Worm (Caenorhabditis elegans): ENCODE results near the gene T16G1.13.

The T16G1.13 gene

ce11 chrV:12909544-12910157, 40.1 kb upstream of the T16G1.13 start, which contains the start of gene nid-1:
nid-1 (plus strand) TSS chrV:12910107.
- TF ChIP-seq gmeb-1 (tag; optimal IDR thresholded peaks at IDR 0.05) (peak; percentile 8), crh-2 (tag; optimal IDR thresholded peaks at IDR 0.05) (peak; percentile 28), fos-1 (tag; optimal IDR thresholded peaks at IDR 0.05) (peak; percentile 20), sma-9 (GFP tag; optimal IDR thresholded peaks at IDR 0.05) (peak; percentile 51), sma-9 (tag; optimal IDR thresholded peaks at IDR 0.05) (no peak), elt-3 (tag; optimal IDR thresholded peaks at IDR 0.05) (no peak), sem-4 (tag; optimal IDR thresholded peaks at IDR 0.05) (no peak)

DNA sequence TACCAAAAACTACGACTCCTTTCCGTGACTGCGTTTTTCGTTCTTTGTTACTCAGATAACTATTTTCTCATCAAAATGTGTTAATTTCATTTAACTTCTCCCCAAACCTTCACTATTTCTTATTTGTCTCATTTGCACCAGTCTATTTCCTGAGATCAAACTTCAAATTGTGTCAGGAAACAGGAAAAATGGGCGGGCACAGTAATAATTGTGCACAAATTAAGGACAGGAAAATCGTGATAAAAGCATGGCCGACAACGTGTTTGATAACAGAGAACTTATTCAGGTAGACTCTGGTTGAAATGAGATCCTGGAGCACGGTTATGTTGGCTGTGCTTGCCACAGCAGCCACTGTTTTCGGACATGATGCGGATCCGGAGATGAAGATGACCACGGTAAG, 30.0 kb upstream of the T16G1.13 start, which contains the start of gene lipl-1:
TSS of gene lipl-1 (plus strand) at position 282 of the 400 bp plus-strand sequence.
- TF ChIP-seq nhr-77 (tag; optimal IDR thresholded peaks at IDR 0.05): no peak
- no peak for TF ChIP-seq sem-4 (tag; optimal IDR thresholded peaks at IDR 0.05)
- peak; percentile 3 for TF ChIP-seq fos-1 (tag; optimal IDR thresholded peaks at IDR 0.05)

DNA sequence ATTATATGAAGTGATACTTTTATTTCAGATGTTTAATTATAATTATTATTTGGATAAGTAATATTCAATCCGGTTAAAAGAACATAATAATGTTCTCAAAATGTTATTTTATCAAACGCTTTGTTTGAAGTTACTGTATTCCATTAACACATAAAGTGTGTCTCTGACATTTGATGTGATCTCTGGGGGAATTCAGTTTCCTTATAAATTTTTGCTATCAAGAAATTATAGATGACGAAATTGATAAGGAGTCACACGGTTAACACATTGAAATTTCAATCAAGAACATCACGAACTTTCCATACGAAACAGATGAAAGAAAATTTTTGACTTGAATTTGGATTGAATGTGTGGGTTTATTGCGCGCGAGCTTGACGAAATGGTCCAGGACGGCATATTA, 28.0 kb upstream of the T16G1.13 start:
- peak; percentile 34 for TF ChIP-seq gmeb-1 (tag; optimal IDR thresholded peaks at IDR 0.05)
- TF ChIP-seq mab-5 (tag; optimal IDR thresholded peaks at IDR 0.05): no peak
- TF ChIP-seq lin-13 (GFP tag; optimal IDR thresholded peaks at IDR 0.05): no peak
- no peak for TF ChIP-seq sem-4 (tag; optimal IDR thresholded peaks at IDR 0.05)
- TF ChIP-seq nhr-77 (tag; optimal IDR thresholded peaks at IDR 0.05): no peak
- TF ChIP-seq crh-2 (tag; optimal IDR thresholded peaks at IDR 0.05): peak; percentile 43
- no peak for TF ChIP-seq lin-39 (tag; optimal IDR thresholded peaks at IDR 0.05)
- TF ChIP-seq zag-1 (tag; optimal IDR thresholded peaks at IDR 0.05): no peak
- TF ChIP-seq fos-1 (tag; optimal IDR thresholded peaks at IDR 0.05): peak; percentile 73
- TF ChIP-seq sma-9 (GFP tag; optimal IDR thresholded peaks at IDR 0.05): peak; percentile 75
- no peak for TF ChIP-seq sma-9 (tag; optimal IDR thresholded peaks at IDR 0.05)

DNA sequence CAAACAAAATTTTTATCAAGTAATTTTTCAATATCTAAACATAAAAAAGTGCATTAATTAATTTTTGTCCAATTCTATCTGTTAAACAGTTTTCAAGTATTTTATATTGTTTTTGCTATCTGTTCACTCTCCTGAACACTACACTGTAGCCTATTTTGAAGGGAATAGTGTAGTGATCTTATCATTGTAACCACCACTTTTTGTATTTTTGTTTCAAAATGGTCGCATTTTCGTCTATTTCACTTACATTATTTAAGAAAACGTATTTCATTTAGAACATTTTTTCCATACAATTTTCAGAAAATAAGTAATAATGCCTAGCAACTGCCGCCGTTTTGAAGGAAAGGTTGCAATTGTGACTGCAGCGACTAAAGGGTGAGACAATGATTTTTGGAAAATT, 27.4 kb upstream of the T16G1.13 start, which contains the start of gene dhrs-4:
TSS of gene dhrs-4 (plus strand) at position 301 of the 400 bp plus-strand sequence.
- no peak for TF ChIP-seq nhr-77 (tag; optimal IDR thresholded peaks at IDR 0.05)
- no peak for TF ChIP-seq ztf-4 (tag; optimal IDR thresholded peaks at IDR 0.05)
- no peak for TF ChIP-seq ZK546.5 (tag; optimal IDR thresholded peaks at IDR 0.05)
- no peak for TF ChIP-seq nhr-12 (tag; optimal IDR thresholded peaks at IDR 0.05)
- TF ChIP-seq F13H6.1 (tag; optimal IDR thresholded peaks at IDR 0.05): no peak
- no peak for TF ChIP-seq nhr-10 (tag; optimal IDR thresholded peaks at IDR 0.05)
- TF ChIP-seq nhr-11 (tag; optimal IDR thresholded peaks at IDR 0.05): no peak
- TF ChIP-seq sem-4 (tag; optimal IDR thresholded peaks at IDR 0.05): no peak
- no peak for TF ChIP-seq unc-62 (GFP tag; optimal IDR thresholded peaks at IDR 0.05)
- TF ChIP-seq alr-1 (tag; optimal IDR thresholded peaks at IDR 0.05): no peak
- no peak for TF ChIP-seq blmp-1 (tag; optimal IDR thresholded peaks at IDR 0.05; ENCODE audit: insufficient read depth)
- no peak for TF ChIP-seq lin-39 (tag; optimal IDR thresholded peaks at IDR 0.05)
- TF ChIP-seq aly-2 (tag; optimal IDR thresholded peaks at IDR 0.05): no peak
- no peak for TF ChIP-seq gmeb-1 (tag; optimal IDR thresholded peaks at IDR 0.05)
- no peak for TF ChIP-seq lin-11 (tag; optimal IDR thresholded peaks at IDR 0.05)

DNA sequence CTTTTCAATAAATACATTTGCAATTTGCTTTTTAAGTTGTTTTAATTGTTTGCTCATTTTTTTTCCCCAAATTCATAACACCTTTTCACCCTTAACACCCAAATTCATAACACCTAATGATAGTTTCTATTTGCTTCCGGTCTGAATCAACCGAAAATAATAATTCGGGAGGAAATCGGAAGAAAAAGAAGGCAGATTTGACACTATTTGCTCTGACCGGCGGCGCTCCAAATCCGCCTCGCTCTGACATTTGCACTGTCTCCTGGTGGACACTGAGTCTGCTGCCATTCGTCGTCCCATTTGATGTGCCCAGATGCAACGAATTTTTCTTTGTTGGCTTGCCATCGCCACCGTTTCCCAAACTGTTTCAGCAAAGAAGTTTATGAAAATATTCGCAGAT, 25.6 kb upstream of the T16G1.13 start, which contains the start of gene pqn-67:
TSS of gene pqn-67 (plus strand) at position 301 of the 400 bp plus-strand sequence.
- no peak for TF ChIP-seq nhr-11 (tag; optimal IDR thresholded peaks at IDR 0.05)
- no peak for TF ChIP-seq sma-9 (GFP tag; optimal IDR thresholded peaks at IDR 0.05)
- TF ChIP-seq sma-9 (tag; optimal IDR thresholded peaks at IDR 0.05): no peak
- TF ChIP-seq ztf-1 (GFP tag; conservative IDR thresholded peaks at IDR 0.05): no peak
- TF ChIP-seq egl-27 (tag; optimal IDR thresholded peaks at IDR 0.05): no peak
- no peak for TF ChIP-seq snpc-4 (tag; optimal IDR thresholded peaks at IDR 0.05)

ce11 chrV:12928929-12929532, 20.7 kb upstream of the T16G1.13 start, which contains the start of gene T16G1.2:
T16G1.2 (plus strand) TSS chrV:12929482.
- TF ChIP-seq ztf-1 (GFP tag; conservative IDR thresholded peaks at IDR 0.05): no peak
- no peak for TF ChIP-seq lsy-2 (tag; optimal IDR thresholded peaks at IDR 0.05)
- no peak for TF ChIP-seq lin-39 (tag; optimal IDR thresholded peaks at IDR 0.05)
- TF ChIP-seq elt-1 (tag; optimal IDR thresholded peaks at IDR 0.05): no peak
- no peak for TF ChIP-seq dmd-4 (tag; optimal IDR thresholded peaks at IDR 0.05)
- TF ChIP-seq aly-2 (tag; optimal IDR thresholded peaks at IDR 0.05): no peak
- peak; percentile 21 for TF ChIP-seq blmp-1 (tag; optimal IDR thresholded peaks at IDR 0.05; ENCODE audit: insufficient read depth)
- no peak for TF ChIP-seq alr-1 (tag; optimal IDR thresholded peaks at IDR 0.05)
